Worm (Caenorhabditis elegans): ENCODE results near the gene Y43F8B.3.

DNA sequence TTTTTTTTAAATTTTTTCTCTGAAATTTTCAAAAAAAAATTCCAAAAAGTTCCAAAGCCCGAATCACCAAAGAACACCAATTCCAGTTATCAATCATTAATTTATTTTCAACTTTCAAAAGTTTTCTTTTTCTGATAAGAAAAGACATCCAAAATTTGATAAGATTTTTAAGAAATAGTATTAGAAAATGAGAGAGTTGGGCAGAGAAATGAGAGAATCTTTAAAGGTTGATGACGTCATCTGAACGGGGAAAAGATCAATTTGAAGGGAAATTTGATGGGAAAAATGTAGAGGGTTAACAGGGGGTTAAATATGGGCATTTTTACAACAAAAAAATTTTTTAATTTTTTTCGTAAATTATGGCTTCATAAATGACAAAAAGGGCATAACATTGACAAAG, 30.6 kb downstream of the Y43F8B.3 start:
- TF ChIP-seq flt-1 (GFP tag; IDR thresholded peaks at IDR 0.05), result no peak
- no peak for TF ChIP-seq ztf-23 (GFP tag; IDR thresholded peaks at IDR 0.05)
- no peak for TF ChIP-seq ztf-29 (GFP tag; IDR thresholded peaks at IDR 0.05)
- no peak for TF ChIP-seq cog-1 (tag; optimal IDR thresholded peaks at IDR 0.05)
- TF ChIP-seq med-1 (GFP tag; optimal IDR thresholded peaks at IDR 0.05; ENCODE audit: insufficient read depth), result no peak
